Worm (Caenorhabditis elegans) whole organism, L1 larva: Measurements from ENCODE around the gene ZC204.6.

Source experiments
- C16A3.4 ChIP-seq: fragments of 150-350 bp; optimal IDR thresholded peaks from 2 replicates; lab custom pipeline; 2014; ENCODE audit warnings: missing biosample characterization, missing genetic modification characterization
- aha-1 ChIP-seq: fragments of 150-350 bp; optimal IDR thresholded peaks from 2 replicates; lab custom pipeline; 2014; ENCODE audit warnings: missing biosample characterization, missing genetic modification characterization
- aly-2 ChIP-seq: fragments of 150-350 bp; optimal IDR thresholded peaks from 2 replicates; lab custom pipeline; 2014; ENCODE audit warnings: missing biosample characterization, missing genetic modification characterization
- ceh-8 ChIP-seq: fragments of 200-800 bp; sonication (Bioruptor generic); optimal IDR thresholded peaks from 2 replicates; lab custom pipeline; 2018; ENCODE audit warnings: mild to moderate bottlenecking, missing genetic modification characterization, moderate library complexity, missing compliant biosample characterization
- ceh-82 ChIP-seq, 3 experiments: fragments of 150-350 bp in 1 of 3; sonication (generic microtip) in 2 of 3; optimal IDR thresholded peaks; 2 replicates each; lab custom pipeline; 2014 to 2017; ENCODE audit warnings: missing biosample characterization in 3 of 3, missing genetic modification characterization in 3 of 3
- ceh-90 ChIP-seq: sonication (generic microtip); optimal IDR thresholded peaks from 2 replicates; lab custom pipeline; 2016; ENCODE audit warnings: missing genetic modification characterization, missing compliant biosample characterization
- dpl-1 ChIP-seq, 3 experiments: fragments of 150-350 bp in 2 of 3; sonication (generic microtip) in 1 of 3; optimal IDR thresholded peaks; 2 replicates each; lab custom pipeline; 2014 to 2017; ENCODE audit warnings: missing biosample characterization in 3 of 3, missing genetic modification characterization in 3 of 3, missing genetic modification reagents in 3 of 3
- dsc-1 ChIP-seq: sonication (generic microtip); optimal IDR thresholded peaks from 2 replicates; lab custom pipeline; 2016; ENCODE audit warnings: mild to moderate bottlenecking, missing genetic modification characterization, missing compliant biosample characterization
- egl-13 ChIP-seq: sonication (generic microtip); optimal IDR thresholded peaks from 2 replicates; lab custom pipeline; 2016; ENCODE audit warnings: missing genotype, missing genetic modification reagents, missing genetic modification characterization, missing compliant biosample characterization
- egl-27 ChIP-seq, 2 experiments: fragments of 150-350 bp in 1 of 2; sonication (generic microtip); optimal IDR thresholded peaks; 3 replicates each; lab custom pipeline; 2017 to 2018; ENCODE audit warnings: missing biosample characterization in 2 of 2, missing genetic modification characterization in 2 of 2, missing genetic modification reagents in 2 of 2
- elt-2 ChIP-seq: sonication (generic microtip); optimal IDR thresholded peaks from 2 replicates; lab custom pipeline; 2016; ENCODE audit warnings: missing genetic modification characterization, mild to moderate bottlenecking, inconsistent platforms, missing compliant biosample characterization, missing genetic modification reagents
- fkh-4 ChIP-seq: sonication (generic microtip); optimal IDR thresholded peaks from 2 replicates; lab custom pipeline; 2016; ENCODE audit warnings: missing compliant biosample characterization, missing genetic modification characterization, borderline replicate concordance
- fkh-8 ChIP-seq: sonication (generic microtip); optimal IDR thresholded peaks from 2 replicates; lab custom pipeline; 2016; ENCODE audit warnings: mild to moderate bottlenecking, missing genetic modification characterization, missing compliant biosample characterization
- fos-1 ChIP-seq: fragments of 150-350 bp; optimal IDR thresholded peaks from 2 replicates; lab custom pipeline; 2014; ENCODE audit warnings: missing biosample characterization, missing genetic modification characterization
- hlh-17 ChIP-seq: fragments of 200-800 bp; sonication (Bioruptor generic); optimal IDR thresholded peaks from 2 replicates; lab custom pipeline; 2018; ENCODE audit warnings: missing genetic modification characterization, mild to moderate bottlenecking, missing compliant biosample characterization, moderate library complexity, borderline replicate concordance
- hlh-4 ChIP-seq: sonication (generic microtip); optimal IDR thresholded peaks from 2 replicates; lab custom pipeline; 2016; ENCODE audit warnings: mild to moderate bottlenecking, missing genetic modification characterization, missing compliant biosample characterization
- irx-1 ChIP-seq: sonication (generic microtip); optimal IDR thresholded peaks from 2 replicates; lab custom pipeline; 2016; ENCODE audit warnings: missing genetic modification characterization, missing compliant biosample characterization
- lin-13 ChIP-seq: fragments of 150-350 bp; optimal IDR thresholded peaks from 2 replicates; lab custom pipeline; 2014; ENCODE audit warnings: missing biosample characterization, missing genetic modification reagents, missing genetic modification characterization
- lin-15B ChIP-seq: fragments of 150-350 bp; sonication (generic microtip); optimal IDR thresholded peaks from 3 replicates; lab custom pipeline; 2014; ENCODE audit warnings: missing biosample characterization, missing genetic modification characterization
- lin-39 ChIP-seq: fragments of 150-350 bp; optimal IDR thresholded peaks from 2 replicates; lab custom pipeline; 2014; ENCODE audit warnings: missing biosample characterization, missing genetic modification reagents, missing genetic modification characterization
- lir-3 ChIP-seq: sonication (generic microtip); optimal IDR thresholded peaks from 2 replicates; lab custom pipeline; 2016; ENCODE audit warnings: mild to moderate bottlenecking, missing genetic modification characterization, moderate library complexity, missing compliant biosample characterization; ENCODE audit not compliant: poor library complexity
- mab-9 ChIP-seq: fragments of 200-800 bp; sonication (Bioruptor generic); IDR thresholded peaks from 2 replicates; pipeline ENCODE4 v1.3.6; 2022; ENCODE audit warnings: missing genetic modification reagents, missing genetic modification characterization, missing compliant biosample characterization
- mdl-1 ChIP-seq, 2 experiments: fragments of 150-350 bp; optimal IDR thresholded peaks; 2 replicates each; lab custom pipeline; 2014 to 2017; ENCODE audit warnings: missing biosample characterization in 2 of 2, missing genetic modification characterization in 2 of 2, inconsistent platforms in 1 of 2
- mep-1 ChIP-seq: fragments of 150-350 bp; optimal IDR thresholded peaks from 2 replicates; lab custom pipeline; 2014; ENCODE audit warnings: missing biosample characterization, missing genetic modification characterization
- nhr-11 ChIP-seq: fragments of 150-350 bp; optimal IDR thresholded peaks from 2 replicates; lab custom pipeline; 2014; ENCODE audit warnings: missing biosample characterization, missing genetic modification characterization
- nhr-19 ChIP-seq: fragments of 200-800 bp; sonication (Bioruptor generic); conservative IDR thresholded peaks from 2 replicates; pipeline ENCODE4 v1.3.6; 2022; ENCODE audit warnings: missing genetic modification characterization, missing compliant biosample characterization
- nhr-47 ChIP-seq: sonication (generic microtip); optimal IDR thresholded peaks from 2 replicates; lab custom pipeline; 2016; ENCODE audit warnings: mild to moderate bottlenecking, missing genetic modification characterization, moderate library complexity, missing compliant biosample characterization
- nhr-77 ChIP-seq: fragments of 150-350 bp; optimal IDR thresholded peaks from 2 replicates; lab custom pipeline; 2014; ENCODE audit warnings: missing biosample characterization, missing genetic modification characterization
- nhr-84 ChIP-seq: sonication (generic microtip); optimal IDR thresholded peaks from 2 replicates; lab custom pipeline; 2017; ENCODE audit warnings: missing biosample characterization, missing genetic modification characterization
- nhr-85 ChIP-seq: sonication (generic microtip); peaks from one replicate; lab custom pipeline; 2016; ENCODE audit warnings: missing genetic modification characterization, inconsistent platforms, missing compliant biosample characterization
- pag-3 ChIP-seq: sonication (generic microtip); optimal IDR thresholded peaks from 2 replicates; lab custom pipeline; 2017; ENCODE audit warnings: missing genetic modification characterization, mild to moderate bottlenecking, missing compliant biosample characterization, antibody characterized with exemption, borderline replicate concordance; ENCODE audit not compliant: insufficient read depth
- pax-3 ChIP-seq: fragments of 200-800 bp; sonication (Bioruptor generic); optimal IDR thresholded peaks from 2 replicates; lab custom pipeline; 2018; ENCODE audit warnings: mild to moderate bottlenecking, missing genetic modification characterization, moderate library complexity, missing compliant biosample characterization
- rnt-1 ChIP-seq: sonication (generic microtip); optimal IDR thresholded peaks from 2 replicates; lab custom pipeline; 2016; ENCODE audit warnings: mild to moderate bottlenecking, missing genetic modification characterization, moderate library complexity, missing compliant biosample characterization
- snpc-4 ChIP-seq: fragments of 150-350 bp; optimal IDR thresholded peaks from 2 replicates; lab custom pipeline; 2014; ENCODE audit warnings: missing biosample characterization, missing genetic modification characterization
- sox-4 ChIP-seq: sonication (generic microtip); optimal IDR thresholded peaks from 2 replicates; lab custom pipeline; 2016; ENCODE audit warnings: missing genetic modification characterization, missing compliant biosample characterization
- sptf-1 ChIP-seq: fragments of 150-350 bp; optimal IDR thresholded peaks from 2 replicates; lab custom pipeline; 2014; ENCODE audit warnings: missing biosample characterization, missing genetic modification characterization
- sup-37 ChIP-seq: fragments of 200-800 bp; sonication (Bioruptor generic); optimal IDR thresholded peaks from 2 replicates; lab custom pipeline; 2018; ENCODE audit warnings: mild to moderate bottlenecking, missing genetic modification characterization, missing compliant biosample characterization
- swsn-7 ChIP-seq: sonication (generic microtip); optimal IDR thresholded peaks from 2 replicates; lab custom pipeline; 2016; ENCODE audit warnings: missing genetic modification characterization, missing compliant biosample characterization
- tlp-1 ChIP-seq: fragments of 150-350 bp; optimal IDR thresholded peaks from 2 replicates; lab custom pipeline; 2014; ENCODE audit warnings: missing biosample characterization, missing genetic modification characterization
- unc-130 ChIP-seq: fragments of 150-350 bp; optimal IDR thresholded peaks from 2 replicates; lab custom pipeline; 2017; ENCODE audit warnings: missing biosample characterization, missing genetic modification characterization, inconsistent platforms
- unc-86 ChIP-seq: sonication (generic microtip); optimal IDR thresholded peaks from 2 replicates; lab custom pipeline; 2016; ENCODE audit warnings: missing genetic modification characterization, missing compliant biosample characterization
- vab-15 ChIP-seq: sonication (generic microtip); optimal IDR thresholded peaks from 2 replicates; lab custom pipeline; 2017; ENCODE audit warnings: missing genotype, mild to moderate bottlenecking, missing genetic modification characterization, missing compliant biosample characterization
- xbp-1 ChIP-seq: sonication (generic microtip); optimal IDR thresholded peaks from 2 replicates; lab custom pipeline; 2016; ENCODE audit warnings: missing genetic modification characterization, missing compliant biosample characterization
- ztf-11 ChIP-seq, 2 experiments: sonication (generic microtip); optimal IDR thresholded peaks; 2 replicates each; lab custom pipeline; 2016 to 2017; ENCODE audit warnings: missing genetic modification characterization in 2 of 2, missing biosample characterization in 1 of 2, missing compliant biosample characterization in 1 of 2
- ztf-4 ChIP-seq: fragments of 150-350 bp; optimal IDR thresholded peaks from 2 replicates; lab custom pipeline; 2014; ENCODE audit warnings: missing biosample characterization, missing genetic modification characterization

The ZC204.6 gene

DNA sequence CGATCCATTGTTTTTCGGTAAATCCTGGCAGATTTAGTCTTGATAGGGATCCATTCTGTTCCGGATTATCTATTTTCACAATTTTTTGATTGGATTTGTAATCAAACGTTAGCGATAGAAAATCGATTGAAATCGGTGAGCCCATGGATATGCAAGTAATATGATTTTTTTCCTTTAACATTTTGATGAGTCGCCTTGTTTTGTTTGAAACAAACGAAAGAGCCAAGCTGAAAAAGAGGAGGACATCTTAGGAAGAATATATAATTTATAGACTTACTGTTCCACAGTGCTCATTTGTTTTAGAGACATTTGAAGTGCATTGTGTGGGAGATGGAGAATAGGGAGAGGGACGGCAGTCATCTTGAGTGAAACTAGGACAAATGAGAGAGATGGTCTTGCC, 44.2 kb upstream of the ZC204.6 start, which contains the start of the genes fbxb-18 and fbxb-19:
fbxb-18 (minus strand) TSS at position 101 of the 400 bp plus-strand sequence.
fbxb-19 (minus strand) TSS at position 369 of the 400 bp plus-strand sequence.
- TF ChIP-seq fos-1 (no peak), mdl-1 (tag; optimal IDR thresholded peaks at IDR 0.05; lab: Kevin White, UChicago) (no peak), ceh-90 (tag; lab: Kevin White, UChicago) (no peak), pag-3 (tag; lab: Kevin White, UChicago) (no peak), sup-37 (no peak), hlh-4 (tag; lab: Kevin White, UChicago) (no peak), ztf-4 (tag; lab: Kevin White, UChicago) (no peak)

DNA sequence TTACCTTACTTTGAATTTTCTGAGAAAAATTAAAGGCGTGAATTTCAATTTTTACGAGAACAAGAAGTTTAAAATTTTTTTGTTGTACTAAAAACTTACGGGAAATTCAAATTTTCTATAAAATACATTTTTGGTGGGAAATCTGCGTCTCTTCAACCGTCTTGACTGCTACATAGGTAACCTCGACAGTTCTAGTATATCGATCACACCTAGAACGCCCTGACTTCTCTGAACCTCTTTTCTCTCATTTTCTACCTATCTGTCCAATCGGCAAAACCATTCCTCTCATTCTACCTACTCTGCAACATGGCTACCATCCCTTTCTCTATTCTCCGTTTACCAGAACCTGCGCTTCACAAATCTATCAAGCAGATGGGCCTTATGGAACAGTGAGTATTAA, 39.1 kb upstream of the ZC204.6 start, which contains the start of gene fbxb-25:
fbxb-25 (plus strand) TSS at position 301 of the 400 bp plus-strand sequence.
- TF ChIP-seq lir-3 (tag; lab: Kevin White, UChicago) (no peak), fkh-4 (tag; lab: Kevin White, UChicago) (no peak), vab-15 (tag; lab: Kevin White, UChicago) (no peak), egl-13 (tag; lab: Kevin White, UChicago) (no peak), ceh-8 (GFP tag; lab: Kevin White, UChicago) (no peak)

ce11 chrII:1682218-1682617, 37.6 kb upstream of the ZC204.6 start, which contains the start of gene fbxb-26:
TSS of gene fbxb-26 (plus strand) at chrII:1682518.
- TF ChIP-seq pax-3 (no peak), aha-1 (tag; lab: Kevin White, UChicago) (no peak), ztf-11 (tag; optimal IDR thresholded peaks at IDR 0.05; lab: Kevin White, UChicago) (no peak), dsc-1 (tag; lab: Kevin White, UChicago) (no peak), egl-27 (tag; optimal IDR thresholded peaks at IDR 0.05; lab: Kevin White, UChicago) (no peak), nhr-84 (tag; lab: Kevin White, UChicago) (no peak), lir-3 (tag; lab: Kevin White, UChicago) (no peak), sptf-1 (tag; lab: Kevin White, UChicago) (no peak)

DNA sequence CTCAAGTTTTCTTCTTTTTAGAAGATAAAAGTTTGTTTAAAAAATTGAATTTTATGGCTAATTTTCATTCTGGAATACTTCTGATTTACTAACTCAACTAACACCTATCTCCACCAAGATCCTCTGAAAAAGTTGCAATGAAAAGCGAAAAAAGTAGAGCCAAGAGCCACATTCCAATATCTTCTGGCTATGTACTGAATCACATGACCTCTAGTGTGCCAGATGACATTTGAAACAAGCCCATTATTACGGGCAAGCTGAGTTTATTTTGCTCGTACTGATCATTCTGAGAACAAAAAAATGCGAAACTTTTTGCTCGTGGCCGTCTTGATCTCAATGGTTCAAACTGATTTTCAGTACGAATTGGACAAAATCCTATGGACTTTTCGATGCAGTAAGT, 34.5 kb upstream of the ZC204.6 start, which contains the start of gene irld-36:
irld-36 (plus strand) TSS at position 301 of the 400 bp plus-strand sequence.
- no peak for TF ChIP-seq elt-2 (tag; lab: Kevin White, UChicago)
- no peak for TF ChIP-seq snpc-4 (tag; lab: Kevin White, UChicago)
- TF ChIP-seq lin-13 = no peak
- TF ChIP-seq nhr-84 (tag; lab: Kevin White, UChicago) = no peak
- no peak for TF ChIP-seq aly-2 (tag; lab: Kevin White, UChicago)
- TF ChIP-seq pag-3 (tag; lab: Kevin White, UChicago) = no peak
- TF ChIP-seq hlh-17 (GFP tag; lab: Kevin White, UChicago) = no peak
- TF ChIP-seq nhr-47 (tag; lab: Kevin White, UChicago) = no peak
- no peak for TF ChIP-seq swsn-7
- no peak for TF ChIP-seq mep-1 (tag; lab: Kevin White, UChicago)
- no peak for TF ChIP-seq mab-9 (GFP tag; lab: Robert Waterston, UW)
- no peak for TF ChIP-seq xbp-1
- TF ChIP-seq nhr-77 (tag; lab: Kevin White, UChicago) = no peak
- TF ChIP-seq rnt-1 (tag; lab: Kevin White, UChicago) = no peak
- no peak for TF ChIP-seq nhr-19 (GFP tag; lab: Robert Waterston, UW)
- no peak for TF ChIP-seq vab-15 (tag; lab: Kevin White, UChicago)
- TF ChIP-seq dsc-1 (tag; lab: Kevin White, UChicago) = no peak

- TF ChIP-seq ztf-4 (tag; lab: Kevin White, UChicago) (no peak), unc-86 (tag; lab: Kevin White, UChicago) (no peak), irx-1 (no peak), nhr-85 (no peak), lin-15B (tag; lab: Kevin White, UChicago) (no peak), nhr-11 (no peak), ceh-82 (tag; optimal IDR thresholded peaks at IDR 0.05; lab: Kevin White, UChicago) (no peak), unc-130 (tag; lab: Kevin White, UChicago) (no peak), egl-27 (tag; optimal IDR thresholded peaks at IDR 0.05; lab: Kevin White, UChicago) (no peak), lin-39 (tag; lab: Kevin White, UChicago) (no peak), aha-1 (tag; lab: Kevin White, UChicago) (no peak), C16A3.4 (tag; lab: Kevin White, UChicago) (no peak), fkh-8 (tag; lab: Kevin White, UChicago) (no peak), tlp-1 (no peak), dpl-1 (GFP tag; optimal IDR thresholded peaks at IDR 0.05; lab: Kevin White, UChicago) (no peak), sox-4 (no peak)
Measured at ce11 chrII:1676088-1676487, 31.5 kb upstream of the ZC204.6 start, which contains the start of gene fbxb-17. TSS of gene fbxb-17 (plus strand) at chrII:1676388.
